Fruit fly (Drosophila melanogaster): ENCODE results near the gene eIF3f1.

eIF3f1 gene

dm6 chr3R:4738494-4739191 lies 24.7 kb upstream of the eIF3f1 start (continued):
- TF ChIP-seq Hr51 (GFP tag; optimal IDR thresholded peaks at IDR 0.05) (peak in 1 of 2 experiments; percentile 30), CG10462 (GFP tag; optimal IDR thresholded peaks at IDR 0.05) (peak; percentile 1), zf30C (GFP tag; optimal IDR thresholded peaks at IDR 0.05) (peak; percentile 35), CG17361 (GFP tag; IDR thresholded peaks at IDR 0.05) (no peak), Xbp1 (GFP tag; optimal IDR thresholded peaks at IDR 0.05) (peak; percentile 7), B-H2 (GFP tag; optimal IDR thresholded peaks at IDR 0.05) (no peak), NfI (GFP tag; optimal IDR thresholded peaks at IDR 0.05) (no peak), CG8924 (tag; optimal IDR thresholded peaks at IDR 0.05) (no peak), gem (tag; optimal IDR thresholded peaks at IDR 0.05) (peak; percentile 36), Med (GFP tag) (peak; percentile 78), Pdp1 (GFP tag; optimal IDR thresholded peaks at IDR 0.05) (peak in 1 of 2 experiments; percentile 91), CG16813 (GFP tag; IDR thresholded peaks at IDR 0.05; ENCODE audit: partially characterized antibody) (no peak), nmo (GFP tag; optimal IDR thresholded peaks at IDR 0.05) (no peak), Asciz (GFP tag; optimal IDR thresholded peaks at IDR 0.05) (peak; percentile 11), Kr (GFP tag; optimal IDR thresholded peaks at IDR 0.05) (no peak), caup (GFP tag; optimal IDR thresholded peaks at IDR 0.05; ENCODE audit: severe bottlenecking) (no peak), CG3163 (GFP tag; optimal IDR thresholded peaks at IDR 0.05) (no peak), lola (GFP tag; optimal IDR thresholded peaks at IDR 0.05) (peak in 1 of 3 experiments; percentile 33), crp (GFP tag; optimal IDR thresholded peaks at IDR 0.05) (no peak), twi (tag; optimal IDR thresholded peaks at IDR 0.05) (no peak), Trl (optimal IDR thresholded peaks at IDR 0.05) (peak; percentile 79 to 95), Trl (GFP tag; optimal IDR thresholded peaks at IDR 0.05) (no peak), CG7987 (GFP tag; optimal IDR thresholded peaks at IDR 0.05) (no peak), dmrt11E (tag; optimal IDR thresholded peaks at IDR 0.05) (peak; percentile 20), CG10979 (tag; optimal IDR thresholded peaks at IDR 0.05) (peak; percentile 24), CG42726 (GFP tag; IDR thresholded peaks at IDR 0.05; ENCODE audit: partially characterized antibody) (no peak), CG8478 (optimal IDR thresholded peaks at IDR 0.05) (no peak), CG11504 (tag; optimal IDR thresholded peaks at IDR 0.05) (peak; percentile 34), zfh1 (GFP tag; IDR thresholded peaks at IDR 0.05) (no peak), da (GFP tag; optimal IDR thresholded peaks at IDR 0.05) (no peak), CG9932 (GFP tag; IDR thresholded peaks at IDR 0.05) (no peak)

- TF ChIP-seq CG17361 (GFP tag; IDR thresholded peaks at IDR 0.05) (peak; percentile 77), tin (GFP tag; optimal IDR thresholded peaks at IDR 0.05) (peak; percentile 1), Side (GFP tag; optimal IDR thresholded peaks at IDR 0.05) (peak; percentile 14), Ada2b (GFP tag; IDR thresholded peaks at IDR 0.05) (peak; percentile 12; the same call in 1 of the 2 replicates), Antp (GFP tag; optimal IDR thresholded peaks at IDR 0.05) (no peak), ken (GFP tag; IDR thresholded peaks at IDR 0.05) (no peak), HLH54F (GFP tag; optimal IDR thresholded peaks at IDR 0.05) (peak; percentile 14), CG9609 (GFP tag; optimal IDR thresholded peaks at IDR 0.05) (peak; percentile 1), CG13775 (GFP tag; optimal IDR thresholded peaks at IDR 0.05) (peak; percentile 37), nerfin-1 (tag; optimal IDR thresholded peaks at IDR 0.05) (peak; percentile 7), CG6175 (GFP tag; IDR thresholded peaks at IDR 0.05) (no peak), CG1603 (tag; optimal IDR thresholded peaks at IDR 0.05) (peak; percentile 21), CG10979 (tag; optimal IDR thresholded peaks at IDR 0.05) (peak; percentile 47), fru (optimal IDR thresholded peaks at IDR 0.05) (no peak), sens (GFP tag) (peak; percentile 71), CG13287 (GFP tag; IDR thresholded peaks at IDR 0.05; ENCODE audit: partially characterized antibody) (peak; percentile 23; the same call in 1 of the 2 replicates), sna (GFP tag; IDR thresholded peaks at IDR 0.05; ENCODE audit: partially characterized antibody) (0 out of 2 replicates have a peak, but pooled peaks have one; percentile 13), CG18476 (GFP tag; optimal IDR thresholded peaks at IDR 0.05) (peak; percentile 35), CG1233 (GFP tag; optimal IDR thresholded peaks at IDR 0.05) (peak; percentile 46)
Measured at dm6 chr3R:4731828-4732657, 18.1 kb upstream of the eIF3f1 start, which contains the start of gene Nep2. Gene Nep2, minus strand, starts transcription at chr3R:4731878.

Measured in whole organism, embryonic.